Worm (Caenorhabditis elegans) whole organism, L2 larva: Measurements from ENCODE around the gene T28H10.2.

Experiments used
- lsy-2 ChIP-seq, 2 experiments: fragments of 150-350 bp in 1 of 2; sonication (generic microtip) in 1 of 2; optimal IDR thresholded peaks; 2 replicates each; lab custom pipeline; 2014 to 2017; ENCODE audit warnings: missing biosample characterization in 2 of 2, missing genetic modification characterization in 2 of 2
- mbf-1 ChIP-seq: sonication (generic microtip); optimal IDR thresholded peaks from 2 replicates; lab custom pipeline; 2017; ENCODE audit warnings: missing biosample characterization, missing genetic modification characterization
- nhr-10 ChIP-seq: sonication (generic microtip); optimal IDR thresholded peaks from 2 replicates; lab custom pipeline; 2017; ENCODE audit warnings: missing biosample characterization, missing genetic modification characterization
- nhr-11 ChIP-seq: fragments of 150-350 bp; optimal IDR thresholded peaks from 2 replicates; lab custom pipeline; 2014; ENCODE audit warnings: missing biosample characterization, missing genetic modification characterization
- nhr-12 ChIP-seq: fragments of 150-350 bp; optimal IDR thresholded peaks from 2 replicates; lab custom pipeline; 2014; ENCODE audit warnings: missing biosample characterization, missing genetic modification characterization
- nhr-129 ChIP-seq: fragments of 150-350 bp; optimal IDR thresholded peaks from 2 replicates; lab custom pipeline; 2014; ENCODE audit warnings: missing biosample characterization, missing genetic modification characterization
- nhr-23 ChIP-seq: fragments of 150-350 bp; optimal IDR thresholded peaks from 2 replicates; lab custom pipeline; 2014; ENCODE audit warnings: missing biosample characterization, missing genetic modification reagents, missing genetic modification characterization
- sma-9 ChIP-seq, 2 experiments: fragments of 150-350 bp in 1 of 2; sonication (generic microtip) in 1 of 2; optimal IDR thresholded peaks; 2 replicates each; lab custom pipeline; 2014 to 2016; ENCODE audit warnings: missing genetic modification characterization in 2 of 2, mild to moderate bottlenecking in 1 of 2, missing biosample characterization in 1 of 2, missing compliant biosample characterization in 1 of 2, missing genetic modification reagents in 1 of 2, moderate library complexity in 1 of 2
- ztf-1 ChIP-seq: fragments of 200-800 bp; sonication (Bioruptor generic); conservative IDR thresholded peaks from 2 replicates; pipeline ENCODE4 v1.3.6; 2022; ENCODE audit warnings: missing genetic modification characterization, missing compliant biosample characterization

The T28H10.2 gene

ce11 chrV:12462908-12463307, 49.8 kb downstream of the T28H10.2 start, which contains the start of gene egl-10:
Gene egl-10, minus strand, starts transcription at chrV:12463008.
- TF ChIP-seq mbf-1 (tag; lab: Kevin White, UChicago) (no peak), nhr-11 (tag; lab: Kevin White, UChicago) (no peak), sma-9 (GFP tag; optimal IDR thresholded peaks at IDR 0.05; lab: Kevin White, UChicago) (peak; percentile 26), sma-9 (tag; optimal IDR thresholded peaks at IDR 0.05; lab: Kevin White, UChicago) (no peak), ztf-1 (no peak), nhr-10 (tag; lab: Kevin White, UChicago) (no peak), nhr-129 (tag; lab: Kevin White, UChicago) (peak; percentile 14), lsy-2 (tag; optimal IDR thresholded peaks at IDR 0.05; lab: Kevin White, UChicago) (peak in 1 of 2 experiments; percentile 8), nhr-12 (tag; lab: Kevin White, UChicago) (no peak), nhr-23 (no peak)
